Worm (Caenorhabditis elegans) whole organism, L4 larva: ENCODE data around the gene clec-266.
A peak's percentile ranks its signal among the peaks of the same experiment; 100 is the strongest.

Experiments
- D1046.2 ChIP-seq: fragments of 200-800 bp; sonication (Bioruptor generic); IDR thresholded peaks from 2 replicates; pipeline ENCODE4 v1.3.6; 2022; ENCODE audit warnings: missing genetic modification characterization, missing compliant biosample characterization
- F10B5.3 ChIP-seq: sonication (generic microtip); optimal IDR thresholded peaks from 2 replicates; lab custom pipeline; 2016; ENCODE audit warnings: mild to moderate bottlenecking, missing genetic modification characterization, missing compliant biosample characterization
- F49E8.2 ChIP-seq: sonication (generic microtip); optimal IDR thresholded peaks from 2 replicates; lab custom pipeline; 2016; ENCODE audit warnings: missing compliant biosample characterization, mild to moderate bottlenecking, missing genetic modification characterization, borderline replicate concordance
- Y105C5A.15 ChIP-seq: fragments of 200-800 bp; sonication (Bioruptor generic); IDR thresholded peaks from 2 replicates; pipeline ENCODE4 v1.3.6; 2022; ENCODE audit warnings: missing genetic modification characterization, missing compliant biosample characterization
- aly-2 ChIP-seq: sonication (generic microtip); optimal IDR thresholded peaks from 2 replicates; lab custom pipeline; 2018; ENCODE audit warnings: missing biosample characterization, missing genetic modification characterization
- ama-1 ChIP-seq: fragments of 150-350 bp; optimal IDR thresholded peaks from 2 replicates; lab custom pipeline; 2014; ENCODE audit warnings: inconsistent platforms, mixed read lengths
- ceh-28 ChIP-seq: fragments of 150-350 bp; optimal IDR thresholded peaks from 2 replicates; lab custom pipeline; 2014; ENCODE audit warnings: missing biosample characterization, missing genetic modification reagents, missing genetic modification characterization
- ceh-62 ChIP-seq: sonication (generic microtip); optimal IDR thresholded peaks from 2 replicates; lab custom pipeline; 2017; ENCODE audit warnings: missing biosample characterization, missing genetic modification characterization
- ces-1 ChIP-seq: fragments of 150-350 bp; sonication (generic microtip); optimal IDR thresholded peaks from 4 replicates; lab custom pipeline; 2014; ENCODE audit warnings: missing biosample characterization, missing genetic modification reagents, missing genetic modification characterization
- daf-12 ChIP-seq: fragments of 150-350 bp; optimal IDR thresholded peaks from 2 replicates; lab custom pipeline; 2014; ENCODE audit warnings: missing biosample characterization, missing genetic modification reagents, missing genetic modification characterization
- daf-16 ChIP-seq, 3 experiments: sonication (generic microtip); optimal IDR thresholded peaks; 2 replicates each; lab custom pipeline; 2016 to 2017; ENCODE audit warnings: missing genetic modification characterization in 3 of 3, missing genetic modification reagents in 3 of 3, mild to moderate bottlenecking in 2 of 3, missing compliant biosample characterization in 2 of 3, missing biosample characterization in 1 of 3, moderate library complexity in 1 of 3
- dmd-6 ChIP-seq: fragments of 200-800 bp; sonication (Bioruptor generic); IDR thresholded peaks from 2 replicates; pipeline ENCODE4 v1.3.6; 2022; ENCODE audit warnings: missing genetic modification reagents, missing genetic modification characterization, missing compliant biosample characterization
- dmd-8 ChIP-seq: fragments of 200-800 bp; sonication (Bioruptor generic); IDR thresholded peaks from 2 replicates; pipeline ENCODE4 v1.3.6; 2022; ENCODE audit warnings: missing genetic modification characterization, missing compliant biosample characterization
- dpl-1 ChIP-seq: fragments of 150-350 bp; optimal IDR thresholded peaks from 2 replicates; lab custom pipeline; 2014; ENCODE audit warnings: missing biosample characterization, missing genetic modification reagents, missing genetic modification characterization
- dve-1 ChIP-seq: sonication (generic microtip); optimal IDR thresholded peaks from 2 replicates; lab custom pipeline; 2017; ENCODE audit warnings: antibody characterized with exemption, mild to moderate bottlenecking, missing genetic modification characterization, missing compliant biosample characterization; ENCODE audit not compliant: insufficient read depth
- egl-27 ChIP-seq: sonication (generic microtip); optimal IDR thresholded peaks from 3 replicates; lab custom pipeline; 2017; ENCODE audit warnings: missing biosample characterization, missing genetic modification reagents, missing genetic modification characterization
- egl-43 ChIP-seq: fragments of 200-800 bp; sonication (Bioruptor generic); IDR thresholded peaks from 2 replicates; pipeline ENCODE4 v1.3.6; 2022; ENCODE audit warnings: missing genetic modification reagents, missing genetic modification characterization, missing compliant biosample characterization
- gei-8 ChIP-seq: fragments of 200-800 bp; sonication (Bioruptor generic); optimal IDR thresholded peaks from 2 replicates; lab custom pipeline; 2018; ENCODE audit warnings: mild to moderate bottlenecking, missing genetic modification characterization, missing compliant biosample characterization
- hif-1 ChIP-seq, 2 experiments: sonication (generic microtip); optimal IDR thresholded peaks; 2 replicates each; lab custom pipeline; 2016 to 2017; ENCODE audit warnings: missing compliant biosample characterization in 2 of 2, missing genetic modification characterization in 2 of 2, missing genetic modification reagents in 2 of 2, missing genotype in 2 of 2, mild to moderate bottlenecking in 1 of 2
- hlh-11 ChIP-seq: fragments of 200-800 bp; sonication (Bioruptor generic); optimal IDR thresholded peaks from 2 replicates; lab custom pipeline; 2018; ENCODE audit warnings: mild to moderate bottlenecking, missing genetic modification characterization, missing compliant biosample characterization
- hlh-30 ChIP-seq: sonication (generic microtip); optimal IDR thresholded peaks from 2 replicates; lab custom pipeline; 2017; ENCODE audit warnings: antibody characterized with exemption, mild to moderate bottlenecking, missing genetic modification characterization, missing compliant biosample characterization; ENCODE audit not compliant: insufficient read depth
- lim-7 ChIP-seq: fragments of 200-800 bp; sonication (Bioruptor generic); IDR thresholded peaks from 2 replicates; pipeline ENCODE4 v1.3.6; 2022; ENCODE audit warnings: missing genetic modification characterization, missing compliant biosample characterization
- lin-1 ChIP-seq: fragments of 200-800 bp; sonication (Bioruptor generic); IDR thresholded peaks from 2 replicates; pipeline ENCODE4 v1.3.6; 2022; ENCODE audit warnings: missing genetic modification reagents, missing genetic modification characterization, missing compliant biosample characterization
- lin-13 ChIP-seq: fragments of 150-350 bp; optimal IDR thresholded peaks from 2 replicates; lab custom pipeline; 2014; ENCODE audit warnings: missing biosample characterization, missing genetic modification reagents, missing genetic modification characterization
- lin-38 ChIP-seq: fragments of 200-800 bp; sonication (Bioruptor generic); IDR thresholded peaks from 2 replicates; pipeline ENCODE4 v1.3.6; 2022; ENCODE audit warnings: missing genetic modification reagents, missing genetic modification characterization, missing compliant biosample characterization
- lir-3 ChIP-seq: sonication (generic microtip); optimal IDR thresholded peaks from 2 replicates; lab custom pipeline; 2016; ENCODE audit warnings: mild to moderate bottlenecking, missing genetic modification characterization, missing compliant biosample characterization
- madf-5 ChIP-seq, 2 experiments: fragments of 200-800 bp; sonication (Bioruptor generic); IDR thresholded peaks; 2 replicates each; pipeline ENCODE4 v1.3.6; 2022; ENCODE audit warnings: missing compliant biosample characterization in 2 of 2, missing genetic modification characterization in 2 of 2
- mdl-1 ChIP-seq, 2 experiments: fragments of 150-350 bp in 1 of 2; sonication (generic microtip) in 1 of 2; optimal IDR thresholded peaks; 2 replicates each; lab custom pipeline; 2014 to 2017; ENCODE audit warnings: missing biosample characterization in 2 of 2, missing genetic modification characterization in 2 of 2
- mdt-29 ChIP-seq: fragments of 200-800 bp; sonication (Bioruptor generic); IDR thresholded peaks from 2 replicates; pipeline ENCODE4 v1.3.6; 2022; ENCODE audit warnings: missing genetic modification reagents, missing genetic modification characterization, missing compliant biosample characterization
- mes-2 ChIP-seq: sonication (generic microtip); optimal IDR thresholded peaks from 2 replicates; lab custom pipeline; 2016; ENCODE audit warnings: missing genotype, mild to moderate bottlenecking, missing genetic modification characterization, missing compliant biosample characterization; ENCODE audit not compliant: poor library complexity, severe bottlenecking
- mxl-2 ChIP-seq: fragments of 200-800 bp; sonication (Bioruptor generic); conservative IDR thresholded peaks from 2 replicates; pipeline ENCODE4 v1.3.6; 2022; ENCODE audit warnings: missing genetic modification reagents, missing genetic modification characterization, missing compliant biosample characterization
- mxl-3 ChIP-seq: fragments of 200-800 bp; sonication (Bioruptor generic); optimal IDR thresholded peaks from 2 replicates; lab custom pipeline; 2018; ENCODE audit warnings: mild to moderate bottlenecking, missing genetic modification characterization, missing compliant biosample characterization
- nhr-102 ChIP-seq: sonication (generic microtip); optimal IDR thresholded peaks from 2 replicates; lab custom pipeline; 2016; ENCODE audit warnings: mild to moderate bottlenecking, missing genetic modification characterization, moderate library complexity, missing compliant biosample characterization
- nhr-111 ChIP-seq: fragments of 200-800 bp; sonication (Bioruptor generic); optimal IDR thresholded peaks from 2 replicates; lab custom pipeline; 2018; ENCODE audit warnings: mild to moderate bottlenecking, missing genetic modification characterization, missing compliant biosample characterization
- nhr-237 ChIP-seq: sonication (generic microtip); optimal IDR thresholded peaks from 2 replicates; lab custom pipeline; 2017; ENCODE audit warnings: missing biosample characterization, missing genetic modification characterization
- nhr-28 ChIP-seq: fragments of 150-350 bp; optimal IDR thresholded peaks from 2 replicates; lab custom pipeline; 2014; ENCODE audit warnings: missing biosample characterization, missing genetic modification characterization
- nhr-48 ChIP-seq: sonication (generic microtip); optimal IDR thresholded peaks from 2 replicates; lab custom pipeline; 2016; ENCODE audit warnings: mild to moderate bottlenecking, missing genetic modification characterization, missing compliant biosample characterization
- nhr-6 ChIP-seq: fragments of 150-350 bp; optimal IDR thresholded peaks from 2 replicates; lab custom pipeline; 2014; ENCODE audit warnings: missing biosample characterization, missing genetic modification characterization
- nhr-77 ChIP-seq: fragments of 150-350 bp; optimal IDR thresholded peaks from 2 replicates; lab custom pipeline; 2014; ENCODE audit warnings: missing biosample characterization, missing genetic modification characterization
- pqm-1 ChIP-seq: sonication (generic microtip); optimal IDR thresholded peaks from 2 replicates; lab custom pipeline; 2017; ENCODE audit warnings: missing biosample characterization, missing genetic modification characterization
- rbr-2 ChIP-seq: sonication (generic microtip); optimal IDR thresholded peaks from 2 replicates; lab custom pipeline; 2016; ENCODE audit warnings: missing genotype, missing genetic modification characterization, missing compliant biosample characterization
- saeg-2 ChIP-seq: fragments of 200-800 bp; sonication (Bioruptor generic); IDR thresholded peaks from 2 replicates; pipeline ENCODE4 v1.3.6; 2022; ENCODE audit warnings: missing genetic modification reagents, missing genetic modification characterization, missing compliant biosample characterization
- spr-3 ChIP-seq: fragments of 200-800 bp; sonication (Bioruptor generic); optimal IDR thresholded peaks from 2 replicates; lab custom pipeline; 2018; ENCODE audit warnings: mild to moderate bottlenecking, missing genetic modification characterization, missing compliant biosample characterization
- tra-1 ChIP-seq: fragments of 200-800 bp; sonication (Bioruptor generic); IDR thresholded peaks from 2 replicates; pipeline ENCODE4 v1.3.6; 2022; ENCODE audit warnings: missing genetic modification reagents, missing genetic modification characterization, missing compliant biosample characterization
- zfp-3 ChIP-seq: fragments of 200-800 bp; sonication (Bioruptor generic); conservative IDR thresholded peaks from 2 replicates; pipeline ENCODE4 v1.3.6; 2022; ENCODE audit warnings: missing genetic modification reagents, missing genetic modification characterization, missing compliant biosample characterization
- zip-11 ChIP-seq: fragments of 200-800 bp; sonication (Bioruptor generic); IDR thresholded peaks from 2 replicates; pipeline ENCODE4 v1.3.6; 2022; ENCODE audit warnings: missing genetic modification characterization, missing compliant biosample characterization

The clec-266 gene

ce11 chrX:6607599-6607998 lies 15.1 kb downstream of the clec-266 start:
- TF ChIP-seq lin-1 (GFP tag; lab: Robert Waterston, UW) (peak; percentile 46; the same call in 1 of the 2 replicates), ceh-28 (no peak), tra-1 (GFP tag; lab: Robert Waterston, UW) (peak; percentile 50; the same call in 1 of the 2 replicates), mdt-29 (GFP tag; lab: Robert Waterston, UW) (peak; percentile 78), lin-13 (no peak), nhr-77 (tag; lab: Kevin White, UChicago) (peak; percentile 32), hlh-11 (peak; percentile 56), zfp-3 (GFP tag; lab: Robert Waterston, UW) (0 out of 2 replicates have a peak, but pooled peaks have one; percentile 8), dmd-8 (GFP tag; lab: Robert Waterston, UW) (no peak), rbr-2 (tag; lab: Kevin White, UChicago) (no peak), nhr-237 (no peak), dmd-6 (peak; percentile 73), D1046.2 (GFP tag; lab: Robert Waterston, UW) (0 out of 2 replicates have a peak, but pooled peaks have one; percentile 62), egl-43 (GFP tag; lab: Robert Waterston, UW) (no peak), dve-1 (tag; lab: Kevin White, UChicago) (peak; percentile 75), saeg-2 (GFP tag; lab: Robert Waterston, UW) (peak; percentile 47; the same call in 1 of the 2 replicates), mes-2 (tag; lab: Kevin White, UChicago) (no peak), daf-16 (GFP tag; optimal IDR thresholded peaks at IDR 0.05; lab: Kevin White, UChicago) (no peak), daf-16 (tag; optimal IDR thresholded peaks at IDR 0.05; lab: Kevin White, UChicago) (peak; percentile 44), pqm-1 (tag; lab: Kevin White, UChicago) (peak; percentile 24), mdl-1 (tag; optimal IDR thresholded peaks at IDR 0.05; lab: Kevin White, UChicago) (peak in 1 of 2 experiments; percentile 10), spr-3 (no peak), F10B5.3 (tag; lab: Kevin White, UChicago) (no peak), F49E8.2 (tag; lab: Kevin White, UChicago) (no peak), hlh-30 (tag; lab: Kevin White, UChicago) (peak; percentile 46), lin-38 (GFP tag; lab: Robert Waterston, UW) (no peak), nhr-6 (tag; lab: Kevin White, UChicago) (no peak), zip-11 (GFP tag; lab: Robert Waterston, UW) (no peak)

ce11 chrX:6606991-6607390 lies 15.7 kb downstream of the clec-266 start, which contains the start of gene cpr-6:
Gene cpr-6 (plus strand): TSS chrX:6607207.
- TF ChIP-seq gei-8 (no peak), mdt-29 (GFP tag; lab: Robert Waterston, UW) (peak; percentile 55; the same call in 1 of the 2 replicates), ces-1 (GFP tag; lab: Kevin White, UChicago) (no peak), dpl-1 (GFP tag; lab: Kevin White, UChicago) (no peak), nhr-77 (tag; lab: Kevin White, UChicago) (peak; percentile 51), lin-1 (GFP tag; lab: Robert Waterston, UW) (0 out of 2 replicates have a peak, but pooled peaks have one; percentile 11), mdl-1 (tag; optimal IDR thresholded peaks at IDR 0.05; lab: Kevin White, UChicago) (peak in 1 of 2 experiments; percentile 23), lir-3 (no peak), ceh-28 (no peak), hlh-30 (tag; lab: Kevin White, UChicago) (peak; percentile 54), ama-1 (lab: Kevin White, UChicago) (peak; percentile 42), mxl-2 (GFP tag; lab: Robert Waterston, UW) (no peak), hif-1 (tag; optimal IDR thresholded peaks at IDR 0.05; lab: Kevin White, UChicago) (no peak), aly-2 (tag; lab: Kevin White, UChicago) (no peak), pqm-1 (tag; lab: Kevin White, UChicago) (peak; percentile 67), dmd-8 (GFP tag; lab: Robert Waterston, UW) (no peak), ceh-62 (tag; lab: Kevin White, UChicago) (no peak), daf-12 (tag; lab: Kevin White, UChicago) (no peak), dmd-6 (peak; percentile 78), nhr-6 (tag; lab: Kevin White, UChicago) (no peak), nhr-28 (peak; percentile 66), lim-7 (GFP tag; lab: Robert Waterston, UW) (no peak), lin-13 (no peak), mxl-3 (GFP tag; lab: Kevin White, UChicago) (peak; percentile 25), nhr-48 (peak; percentile 30), tra-1 (GFP tag; lab: Robert Waterston, UW) (peak; percentile 52; the same call in 1 of the 2 replicates), dve-1 (tag; lab: Kevin White, UChicago) (peak; percentile 65), daf-16 (GFP tag; optimal IDR thresholded peaks at IDR 0.05; lab: Kevin White, UChicago) (peak in 1 of 2 experiments; percentile 14), daf-16 (tag; optimal IDR thresholded peaks at IDR 0.05; lab: Kevin White, UChicago) (peak; percentile 93), madf-5 (GFP tag; IDR thresholded peaks at IDR 0.05; lab: Robert Waterston, UW) (no peak), nhr-102 (tag; lab: Kevin White, UChicago) (peak; percentile 53), nhr-111 (GFP tag; lab: Kevin White, UChicago) (no peak), Y105C5A.15 (no peak), egl-27 (tag; lab: Kevin White, UChicago) (no peak)
